Worm (Caenorhabditis elegans): ENCODE results near the gene T16H12.13.

DNA sequence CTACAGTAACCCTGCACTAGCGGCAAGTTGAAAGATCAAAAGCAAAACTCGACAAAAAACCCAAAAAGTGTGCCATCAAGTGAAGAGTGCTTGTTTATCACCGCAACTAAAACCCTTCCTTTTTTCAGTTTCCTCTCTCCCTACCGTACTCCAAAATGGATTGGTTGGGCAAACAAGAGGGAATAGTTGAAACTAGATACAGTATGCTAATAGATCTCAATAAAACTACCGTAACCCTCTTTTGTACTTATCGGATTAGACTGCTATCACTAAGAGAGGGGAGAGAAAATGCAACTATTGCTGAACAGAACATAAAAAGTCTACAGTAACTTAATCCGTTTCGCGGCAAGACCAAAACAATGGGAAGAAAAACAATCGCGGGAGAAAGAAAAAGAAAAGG lies 10.2 kb downstream of the T16H12.13 start:
- TF ChIP-seq flt-1 (GFP tag; IDR thresholded peaks at IDR 0.05) (no peak), ztf-23 (GFP tag; IDR thresholded peaks at IDR 0.05) (no peak), ref-1 (GFP tag; conservative IDR thresholded peaks at IDR 0.05) (no peak)

Measured in whole organism, midembryonic.